Worm (Caenorhabditis elegans): ENCODE data around the gene glb-23.

DNA sequence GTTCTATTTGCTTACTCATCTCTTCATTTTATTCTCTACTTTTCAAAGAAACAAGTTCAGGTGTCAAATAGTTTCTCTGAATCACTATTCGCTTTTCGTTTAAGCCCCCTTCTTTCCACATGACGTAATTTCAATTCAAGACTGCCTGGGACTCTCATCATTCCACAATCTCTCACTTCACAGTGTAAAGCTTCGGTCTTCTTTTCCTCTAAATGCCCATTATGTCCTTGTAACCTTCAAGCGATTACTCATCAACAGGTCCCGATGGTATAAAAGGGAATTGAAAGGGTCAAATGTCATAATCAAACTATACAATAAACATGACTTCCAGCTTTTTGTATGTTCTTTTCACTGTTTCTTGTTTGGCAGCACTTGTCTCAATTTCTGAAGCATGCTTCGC, 40.4 kb downstream of the glb-23 start, which contains the start of gene C42D4.3:
- TF ChIP-seq ztf-29 (GFP tag; IDR thresholded peaks at IDR 0.05), result no peak
- TF ChIP-seq med-1 (GFP tag; optimal IDR thresholded peaks at IDR 0.05; ENCODE audit: insufficient read depth), result no peak

Measured in whole organism, midembryonic.